Fruit fly (Drosophila melanogaster) whole organism, embryonic: ENCODE measurements around the gene CG14795.

Source experiments
- CG12942 ChIP-seq: fragments of 200-800 bp; sonication (Bioruptor generic); optimal IDR thresholded peaks from 3 replicates; lab custom pipeline; 2016; ENCODE audit warnings: missing biosample characterization, missing genetic modification characterization
- CG2116 ChIP-seq: fragments of 200-800 bp; sonication (Bioruptor generic); optimal IDR thresholded peaks from 3 replicates; lab custom pipeline; 2018; ENCODE audit warnings: missing biosample characterization, mild to moderate bottlenecking, missing genetic modification characterization
- Dll ChIP-seq: fragments of 200-800 bp; sonication (Bioruptor generic); IDR thresholded peaks from 4 replicates; pipeline ENCODE4 v1.3.6; 2022; ENCODE audit warnings: missing biosample characterization, missing genetic modification characterization; ENCODE audit not compliant: partially characterized antibody
- Hey ChIP-seq: fragments of 200-800 bp; sonication (Bioruptor generic); optimal IDR thresholded peaks from 3 replicates; lab custom pipeline; 2018; ENCODE audit warnings: missing biosample characterization, mild to moderate bottlenecking, missing genetic modification characterization
- ac ChIP-seq: fragments of 200-800 bp; sonication (Bioruptor generic); optimal IDR thresholded peaks from 3 replicates; lab custom pipeline; 2017; ENCODE audit warnings: missing biosample characterization, mild to moderate bottlenecking, missing genetic modification characterization
- psq ChIP-seq: fragments of 200-800 bp; sonication (Bioruptor generic); optimal IDR thresholded peaks from 2 replicates; lab custom pipeline; 2017; ENCODE audit warnings: missing biosample characterization, missing genetic modification characterization

DNA sequence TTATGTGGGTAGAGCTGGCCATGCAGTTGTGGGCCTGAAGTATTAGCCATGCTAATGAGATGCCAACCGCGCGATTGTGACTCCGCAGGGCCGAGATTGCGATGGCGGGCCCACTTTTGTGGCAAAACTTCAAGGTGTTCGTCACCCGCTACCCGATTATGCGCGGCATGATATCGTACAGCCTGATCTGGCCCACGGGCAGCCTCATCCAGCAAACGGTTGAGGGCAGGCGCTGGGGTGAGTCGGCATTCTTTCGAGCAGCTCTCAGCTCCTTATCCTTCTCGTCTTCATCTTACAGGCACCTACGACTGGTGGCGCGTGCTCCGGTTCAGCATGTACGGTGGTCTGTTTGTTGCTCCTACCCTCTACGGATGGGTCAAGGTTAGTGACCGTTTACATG, 42.9 kb downstream of the CG14795 start, which contains the start of gene CG32808:
- TF ChIP-seq CG12942 (GFP tag; lab: Kevin White, UChicago) = no peak
- no peak for TF ChIP-seq Hey
- TF ChIP-seq CG2116 (GFP tag; lab: Kevin White, UChicago) = no peak
- TF ChIP-seq Dll (GFP tag; lab: Robert Waterston, UW) = no peak
- no peak for TF ChIP-seq ac (GFP tag; lab: Kevin White, UChicago)
- no peak for TF ChIP-seq psq
